Worm (Caenorhabditis elegans) whole organism, young adult: ENCODE data around the gene Y54G2A.77.

ENCODE experiments used
- B0035.1 ChIP-seq: sonication (generic microtip); optimal IDR thresholded peaks from 2 replicates; lab custom pipeline; 2016; ENCODE audit warnings: missing genetic modification characterization, mild to moderate bottlenecking, missing compliant biosample characterization, missing genotype, missing genetic modification reagents
- B0336.3 ChIP-seq: fragments of 200-800 bp; sonication (Bioruptor generic); IDR thresholded peaks from 2 replicates; pipeline ENCODE4 v1.3.6; 2022; ENCODE audit warnings: missing genetic modification characterization, missing compliant biosample characterization
- F22D6.2 ChIP-seq: sonication (generic microtip); optimal IDR thresholded peaks from 2 replicates; lab custom pipeline; 2016; ENCODE audit warnings: mild to moderate bottlenecking, missing genetic modification characterization, missing compliant biosample characterization
- T26A5.8 ChIP-seq: sonication (generic microtip); optimal IDR thresholded peaks from 2 replicates; lab custom pipeline; 2016; ENCODE audit warnings: missing genetic modification characterization, missing compliant biosample characterization
- Y56A3A.18 ChIP-seq: fragments of 200-800 bp; sonication (Bioruptor generic); IDR thresholded peaks from 2 replicates; pipeline ENCODE4 v1.3.6; 2022; ENCODE audit warnings: missing genetic modification reagents, missing genetic modification characterization, missing compliant biosample characterization
- Y67H2A.10 ChIP-seq: fragments of 200-800 bp; sonication (Bioruptor generic); conservative IDR thresholded peaks from 2 replicates; pipeline ENCODE4 v1.3.6; 2022; ENCODE audit warnings: missing genetic modification reagents, missing genetic modification characterization, missing compliant biosample characterization
- atf-7 ChIP-seq: sonication (generic microtip); optimal IDR thresholded peaks from 2 replicates; lab custom pipeline; 2017; ENCODE audit warnings: mild to moderate bottlenecking, missing genetic modification characterization, missing compliant biosample characterization
- athp-1 ChIP-seq: sonication (generic microtip); optimal IDR thresholded peaks from 2 replicates; lab custom pipeline; 2017; ENCODE audit warnings: mild to moderate bottlenecking, missing genetic modification characterization, missing compliant biosample characterization
- attf-3 ChIP-seq: fragments of 200-800 bp; sonication (Bioruptor generic); conservative IDR thresholded peaks from 2 replicates; pipeline ENCODE4 v1.3.6; 2022; ENCODE audit warnings: missing genetic modification reagents, missing genetic modification characterization, missing compliant biosample characterization
- attf-5 ChIP-seq: fragments of 200-800 bp; sonication (Bioruptor generic); optimal IDR thresholded peaks from 2 replicates; lab custom pipeline; 2018; ENCODE audit warnings: mild to moderate bottlenecking, missing genetic modification characterization, missing compliant biosample characterization
- bed-1 ChIP-seq: fragments of 200-800 bp; sonication (Bioruptor generic); IDR thresholded peaks from 2 replicates; pipeline ENCODE4 v1.3.6; 2022; ENCODE audit warnings: missing genetic modification reagents, missing genetic modification characterization, missing compliant biosample characterization
- cebp-1 ChIP-seq, 2 experiments: fragments of 200-800 bp in 1 of 2; sonication (Bioruptor generic) in 1 of 2; sonication (generic microtip) in 1 of 2; IDR thresholded peaks in 1 of 2; optimal IDR thresholded peaks in 1 of 2; 2 replicates each; pipeline versions ENCODE4 v1.3.6 to Lab custom; 2017 to 2022; ENCODE audit warnings: missing compliant biosample characterization in 2 of 2, missing genetic modification characterization in 2 of 2, mild to moderate bottlenecking in 1 of 2, missing genetic modification reagents in 1 of 2, moderate library complexity in 1 of 2
- cebp-2 ChIP-seq: fragments of 200-800 bp; sonication (Bioruptor generic); IDR thresholded peaks from 2 replicates; pipeline ENCODE4 v1.3.6; 2022; ENCODE audit warnings: missing genetic modification characterization, missing compliant biosample characterization
- ceh-100 ChIP-seq: fragments of 200-800 bp; sonication (Bioruptor generic); IDR thresholded peaks from 2 replicates; pipeline ENCODE4 v1.3.6; 2022; ENCODE audit warnings: missing genetic modification reagents, missing genetic modification characterization, missing compliant biosample characterization
- ceh-27 ChIP-seq: fragments of 200-800 bp; sonication (Bioruptor generic); optimal IDR thresholded peaks from 2 replicates; lab custom pipeline; 2018; ENCODE audit warnings: mild to moderate bottlenecking, missing genetic modification characterization, moderate library complexity, missing compliant biosample characterization
- ceh-79 ChIP-seq: sonication (generic microtip); optimal IDR thresholded peaks from 2 replicates; lab custom pipeline; 2017; ENCODE audit warnings: mild to moderate bottlenecking, missing genetic modification characterization, missing compliant biosample characterization
- chd-7 ChIP-seq: sonication (generic microtip); optimal IDR thresholded peaks from 2 replicates; lab custom pipeline; 2016; ENCODE audit warnings: mild to moderate bottlenecking, missing genetic modification characterization, moderate library complexity, missing compliant biosample characterization
- die-1 ChIP-seq: sonication (generic microtip); optimal IDR thresholded peaks from 2 replicates; lab custom pipeline; 2016; ENCODE audit warnings: missing genotype, mild to moderate bottlenecking, missing genetic modification characterization, missing compliant biosample characterization
- egrh-3 ChIP-seq: fragments of 200-800 bp; sonication (Bioruptor generic); IDR thresholded peaks from 2 replicates; pipeline ENCODE4 v1.3.6; 2022; ENCODE audit warnings: missing genetic modification reagents, missing genetic modification characterization, missing compliant biosample characterization
- fkh-3 ChIP-seq: sonication (generic microtip); optimal IDR thresholded peaks from 2 replicates; lab custom pipeline; 2016; ENCODE audit warnings: mild to moderate bottlenecking, missing genetic modification characterization, missing compliant biosample characterization
- gei-17 ChIP-seq: fragments of 200-800 bp; sonication (Bioruptor generic); optimal IDR thresholded peaks from 2 replicates; lab custom pipeline; 2018; ENCODE audit warnings: mild to moderate bottlenecking, missing genetic modification characterization, missing compliant biosample characterization
- hsf-1 ChIP-seq: fragments of 200-800 bp; sonication (Bioruptor generic); IDR thresholded peaks from 2 replicates; pipeline ENCODE4 v1.3.6; 2022; ENCODE audit warnings: missing genetic modification reagents, missing genetic modification characterization, missing compliant biosample characterization
- lin-35 ChIP-seq, 3 experiments: fragments of 150-350 bp in 2 of 3; sonication (generic microtip) in 1 of 3; optimal IDR thresholded peaks; 2 replicates each; lab custom pipeline; 2014 to 2018; ENCODE audit warnings: missing biosample characterization in 3 of 3, missing genetic modification characterization in 3 of 3, missing genetic modification reagents in 3 of 3
- lsl-1 ChIP-seq: fragments of 200-800 bp; sonication (Bioruptor generic); optimal IDR thresholded peaks from 2 replicates; lab custom pipeline; 2018; ENCODE audit warnings: mild to moderate bottlenecking, missing genetic modification characterization, moderate library complexity, missing compliant biosample characterization
- mcd-1 ChIP-seq: fragments of 200-800 bp; sonication (Bioruptor generic); IDR thresholded peaks from 2 replicates; pipeline ENCODE4 v1.3.6; 2022; ENCODE audit warnings: missing genetic modification reagents, missing genetic modification characterization, missing compliant biosample characterization
- mxl-1 ChIP-seq: sonication (generic microtip); optimal IDR thresholded peaks from 2 replicates; lab custom pipeline; 2016; ENCODE audit warnings: missing genetic modification characterization, missing compliant biosample characterization
- nhr-120 ChIP-seq: fragments of 200-800 bp; sonication (Bioruptor generic); IDR thresholded peaks from 2 replicates; pipeline ENCODE4 v1.3.6; 2022; ENCODE audit warnings: missing genetic modification characterization, missing compliant biosample characterization
- rcor-1 ChIP-seq: fragments of 200-800 bp; sonication (Bioruptor generic); IDR thresholded peaks from 2 replicates; pipeline ENCODE4 v1.3.6; 2022; ENCODE audit warnings: missing genetic modification reagents, missing genetic modification characterization, missing compliant biosample characterization
- rec-8 ChIP-seq, 2 experiments: sonication (generic microtip); optimal IDR thresholded peaks; 2 replicates each; lab custom pipeline; 2016; ENCODE audit warnings: mild to moderate bottlenecking in 2 of 2, missing genetic modification characterization in 2 of 2, missing genetic modification reagents in 2 of 2, missing genotype in 2 of 2, missing biosample characterization in 1 of 2, missing compliant biosample characterization in 1 of 2, moderate library complexity in 1 of 2
- rpc-1 ChIP-seq, 2 experiments: fragments of 150-350 bp in 1 of 2; sonication (generic microtip) in 1 of 2; optimal IDR thresholded peaks; 2 replicates each; lab custom pipeline; 2014 to 2018; ENCODE audit warnings: missing biosample characterization in 1 of 2, missing genetic modification characterization in 1 of 2, missing genetic modification reagents in 1 of 2, missing genotype in 1 of 2
- snpc-1.1 ChIP-seq: sonication (generic microtip); optimal IDR thresholded peaks from 2 replicates; lab custom pipeline; 2017; ENCODE audit warnings: missing genetic modification characterization, mild to moderate bottlenecking, missing compliant biosample characterization, antibody characterized with exemption, moderate library complexity, missing genotype, missing genetic modification reagents; ENCODE audit not compliant: insufficient read depth
- somi-1 ChIP-seq: fragments of 200-800 bp; sonication (Bioruptor generic); optimal IDR thresholded peaks from 2 replicates; lab custom pipeline; 2018; ENCODE audit warnings: mild to moderate bottlenecking, missing genetic modification characterization, missing compliant biosample characterization
- zfh-2 ChIP-seq: fragments of 200-800 bp; sonication (Bioruptor generic); conservative IDR thresholded peaks from 2 replicates; pipeline ENCODE4 v1.3.6; 2022; ENCODE audit warnings: missing genetic modification reagents, missing genetic modification characterization, missing compliant biosample characterization
- zim-3 ChIP-seq: sonication (generic microtip); optimal IDR thresholded peaks from 2 replicates; lab custom pipeline; 2017; ENCODE audit warnings: mild to moderate bottlenecking, missing genetic modification characterization, moderate library complexity, missing compliant biosample characterization
- ztf-18 ChIP-seq: sonication (generic microtip); optimal IDR thresholded peaks from 2 replicates; lab custom pipeline; 2016; ENCODE audit warnings: missing genotype, mild to moderate bottlenecking, missing genetic modification characterization, missing compliant biosample characterization
- ztf-26 ChIP-seq: sonication (generic microtip); optimal IDR thresholded peaks from 2 replicates; lab custom pipeline; 2017; ENCODE audit warnings: missing genetic modification characterization, missing compliant biosample characterization
- ztf-3 ChIP-seq: fragments of 200-800 bp; sonication (Bioruptor generic); optimal IDR thresholded peaks from 2 replicates; lab custom pipeline; 2018; ENCODE audit warnings: mild to moderate bottlenecking, missing genetic modification characterization, missing compliant biosample characterization

Y54G2A.77 gene

DNA sequence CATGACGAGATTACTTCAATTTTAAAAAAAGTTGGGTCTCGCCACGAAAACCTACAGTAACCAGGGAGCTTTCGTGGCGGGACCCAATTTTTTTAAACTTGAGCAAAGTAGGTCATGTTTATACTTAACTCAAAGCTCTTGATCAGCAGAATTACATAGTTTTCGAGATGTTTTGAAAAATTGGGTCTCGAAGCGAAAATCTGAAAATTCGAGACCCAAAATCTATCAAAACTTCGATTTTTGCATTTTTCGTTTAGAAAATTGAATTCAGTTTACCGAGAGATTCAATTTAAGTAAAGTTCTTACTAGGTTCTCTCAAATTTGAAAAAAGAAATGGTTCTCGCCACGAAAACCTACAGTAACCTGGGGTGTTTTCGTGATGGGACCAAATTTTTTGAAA lies 7.6 kb downstream of the Y54G2A.77 start:
- TF ChIP-seq ceh-100 = no peak
- TF ChIP-seq somi-1 (GFP tag; lab: Kevin White, UChicago) = peak; percentile 7

DNA sequence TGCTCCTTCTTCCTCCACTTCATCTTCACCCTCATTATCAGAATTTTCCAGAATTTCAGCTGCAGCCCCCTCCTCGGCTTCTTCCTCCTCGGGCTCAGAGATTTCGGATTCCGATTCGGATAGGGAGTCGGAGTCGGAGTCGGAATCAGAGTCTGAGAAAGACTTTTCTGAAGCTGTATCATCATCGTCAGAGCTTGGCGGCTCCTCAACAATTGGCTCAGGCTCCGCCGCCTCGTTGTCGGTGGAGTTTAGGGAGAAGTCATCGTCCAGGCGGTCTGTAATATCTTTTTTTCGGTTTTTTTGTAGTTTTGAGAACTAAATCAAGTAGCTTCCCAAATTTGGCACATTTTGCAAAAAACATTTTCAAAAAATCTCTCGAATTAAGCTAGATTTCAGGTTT lies 8.4 kb downstream of the Y54G2A.77 start:
- no peak for TF ChIP-seq mxl-1 (tag; lab: Kevin White, UChicago)
- peak; percentile 12 for TF ChIP-seq ztf-26
- peak; percentile 23 for TF ChIP-seq fkh-3 (tag; lab: Kevin White, UChicago)
- 0 out of 2 replicates have a peak, but pooled peaks have one; percentile 27 for TF ChIP-seq nhr-120
- TF ChIP-seq F22D6.2 = no peak
- TF ChIP-seq lin-35 (GFP tag; optimal IDR thresholded peaks at IDR 0.05; lab: Kevin White, UChicago) = no peak
- no peak for TF ChIP-seq bed-1 (GFP tag; lab: Robert Waterston, UW)
- TF ChIP-seq Y67H2A.10 (GFP tag; lab: Robert Waterston, UW) = 0 out of 2 replicates have a peak, but pooled peaks have one; percentile 10
- TF ChIP-seq snpc-1.1 (tag; lab: Kevin White, UChicago) = no peak
- no peak for TF ChIP-seq Y56A3A.18
- TF ChIP-seq ceh-27 (GFP tag; lab: Kevin White, UChicago) = no peak
- no peak for TF ChIP-seq die-1 (tag; lab: Kevin White, UChicago)
- TF ChIP-seq rec-8 (tag; optimal IDR thresholded peaks at IDR 0.05; lab: Kevin White, UChicago) = no peak
- TF ChIP-seq cebp-2 = 0 out of 2 replicates have a peak, but pooled peaks have one; percentile 59
- TF ChIP-seq lsl-1 = no peak
- no peak for TF ChIP-seq B0035.1 (tag; lab: Kevin White, UChicago)
- no peak for TF ChIP-seq mcd-1 (GFP tag; lab: Robert Waterston, UW)
- peak; percentile 78 for TF ChIP-seq zfh-2
- TF ChIP-seq B0336.3 (GFP tag; lab: Robert Waterston, UW) = 0 out of 2 replicates have a peak, but pooled peaks have one; percentile 11
- TF ChIP-seq ceh-79 = peak; percentile 51

DNA sequence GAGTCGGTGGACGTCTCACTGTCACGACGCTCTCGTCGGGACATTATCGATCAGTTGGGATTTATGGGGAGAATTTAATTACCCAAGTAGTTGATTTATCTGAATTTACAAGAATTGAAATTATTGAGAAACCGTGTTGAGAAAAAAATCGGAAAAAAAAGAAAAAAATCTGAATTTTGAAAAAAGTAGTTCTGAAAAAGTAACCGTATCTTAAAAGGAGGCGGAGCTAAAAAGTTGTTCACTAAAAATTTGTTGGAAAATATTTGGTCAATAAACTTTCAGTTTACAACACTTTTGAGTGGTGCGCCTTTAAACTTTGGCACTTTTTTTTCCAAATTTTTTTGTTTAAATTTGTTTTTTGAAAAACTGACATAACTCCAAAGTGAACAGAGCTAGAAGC lies 9.2 kb downstream of the Y54G2A.77 start, which contains the start of gene Y54G2A.11:
TSS of gene Y54G2A.11 (minus strand) at position 101 of the 400 bp plus-strand sequence.
- no peak for TF ChIP-seq attf-5 (GFP tag; lab: Kevin White, UChicago)
- no peak for TF ChIP-seq athp-1 (tag; lab: Kevin White, UChicago)
- TF ChIP-seq somi-1 (GFP tag; lab: Kevin White, UChicago) = no peak
- TF ChIP-seq fkh-3 (tag; lab: Kevin White, UChicago) = no peak
- TF ChIP-seq B0336.3 (GFP tag; lab: Robert Waterston, UW) = no peak
- no peak for TF ChIP-seq T26A5.8 (tag; lab: Kevin White, UChicago)
- no peak for TF ChIP-seq atf-7
- TF ChIP-seq hsf-1 (GFP tag; lab: Robert Waterston, UW) = no peak
- TF ChIP-seq ztf-3 (GFP tag; lab: Kevin White, UChicago) = no peak

DNA sequence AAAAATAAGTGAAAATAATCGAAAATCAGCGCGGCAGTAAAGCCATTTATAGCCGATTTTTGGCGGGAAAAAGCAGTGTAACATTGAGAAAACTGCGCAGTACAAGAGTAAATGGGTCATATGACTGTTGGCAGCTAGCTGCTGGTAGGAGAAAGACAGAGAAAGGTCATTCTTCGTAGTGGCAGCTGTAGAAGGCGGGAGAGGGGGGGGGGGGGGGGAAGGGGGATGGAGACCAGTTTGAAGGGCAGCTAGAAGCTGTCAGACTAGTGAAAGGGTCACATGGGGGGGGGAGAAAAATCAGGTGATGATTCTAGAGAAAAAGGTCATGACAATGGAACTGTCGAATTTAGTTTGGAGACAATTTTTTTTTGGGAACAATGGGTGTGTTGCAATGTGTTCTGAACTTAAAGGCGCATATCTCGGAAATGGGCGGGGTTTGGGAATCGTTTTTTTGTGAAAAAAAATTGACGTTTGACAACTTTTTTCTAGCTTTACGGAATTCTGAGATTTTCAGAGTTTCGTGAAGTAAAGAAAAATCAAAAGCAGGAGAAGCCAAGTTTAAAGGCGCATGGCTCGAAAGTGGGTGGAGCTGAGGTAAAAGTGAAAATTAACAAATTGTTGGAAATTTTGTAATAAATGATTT lies 9.8 kb downstream of the Y54G2A.77 start:
- TF ChIP-seq egrh-3 (GFP tag; lab: Robert Waterston, UW) (peak; percentile 73; the same call in 1 of the 2 replicates), zim-3 (tag; lab: Kevin White, UChicago) (peak; percentile 48), gei-17 (GFP tag; lab: Kevin White, UChicago) (no peak), ztf-18 (tag; lab: Kevin White, UChicago) (no peak), rcor-1 (no peak), attf-3 (GFP tag; lab: Robert Waterston, UW) (no peak), ceh-27 (GFP tag; lab: Kevin White, UChicago) (peak; percentile 55), zfh-2 (peak; percentile 82), cebp-1 (GFP tag; IDR thresholded peaks at IDR 0.05; lab: Robert Waterston, UW) (no peak), cebp-1 (tag; optimal IDR thresholded peaks at IDR 0.05; lab: Kevin White, UChicago) (peak; percentile 48), rpc-1 (optimal IDR thresholded peaks at IDR 0.05; lab: Kevin White, UChicago) (no peak), rpc-1 (tag; optimal IDR thresholded peaks at IDR 0.05; lab: Kevin White, UChicago) (no peak), ztf-26 (peak; percentile 84), B0336.3 (GFP tag; lab: Robert Waterston, UW) (peak; percentile 51; the same call in 1 of the 2 replicates), chd-7 (peak; percentile 40), somi-1 (GFP tag; lab: Kevin White, UChicago) (peak; percentile 34)
